Fruit fly (Drosophila melanogaster) whole organism, embryonic: ENCODE measurements around the gene Ugt36D1.

Experiments
- B-H2 ChIP-seq: fragments of 200-800 bp; sonication (Bioruptor generic); optimal IDR thresholded peaks from 2 replicates; lab custom pipeline; 2018; ENCODE audit warnings: missing biosample characterization, mild to moderate bottlenecking, missing genetic modification characterization
- CG10267 ChIP-seq: fragments of 200-800 bp; sonication (Bioruptor generic); optimal IDR thresholded peaks from 2 replicates; lab custom pipeline; 2018; ENCODE audit warnings: missing biosample characterization, mild to moderate bottlenecking, missing genetic modification characterization, moderate library complexity
- CG11560 ChIP-seq: fragments of 200-800 bp; sonication (Bioruptor generic); IDR thresholded peaks from 3 replicates; pipeline ENCODE4 v1.3.6; 2022; ENCODE audit warnings: missing biosample characterization, missing genetic modification characterization
- CG12219 ChIP-seq: fragments of 200-800 bp; sonication (Bioruptor generic); optimal IDR thresholded peaks from 3 replicates; lab custom pipeline; 2018; ENCODE audit warnings: missing biosample characterization, mild to moderate bottlenecking, missing genetic modification characterization
- CG12769 ChIP-seq: fragments of 200-800 bp; sonication (Bioruptor generic); optimal IDR thresholded peaks from 2 replicates; lab custom pipeline; 2019; ENCODE audit warnings: missing biosample characterization, mild to moderate bottlenecking, missing genetic modification characterization, moderate library complexity
- CG13287 ChIP-seq: fragments of 200-800 bp; sonication (Bioruptor generic); IDR thresholded peaks from 2 replicates; pipeline ENCODE4 v1.3.6; 2022; ENCODE audit warnings: missing biosample characterization, missing genetic modification characterization; ENCODE audit not compliant: partially characterized antibody
- CG14014 ChIP-seq: fragments of 200-800 bp; sonication (Bioruptor generic); IDR thresholded peaks from 2 replicates; pipeline ENCODE4 v1.3.6; 2022; ENCODE audit warnings: missing biosample characterization, missing genetic modification characterization
- CG15601 ChIP-seq: fragments of 200-800 bp; sonication (Bioruptor generic); optimal IDR thresholded peaks from 3 replicates; lab custom pipeline; 2019; ENCODE audit warnings: missing biosample characterization, mild to moderate bottlenecking, missing genetic modification characterization, moderate library complexity
- CG1603 ChIP-seq: fragments of 200-800 bp; sonication (Bioruptor generic); optimal IDR thresholded peaks from 2 replicates; lab custom pipeline; 2019; ENCODE audit warnings: missing biosample characterization, mild to moderate bottlenecking, missing genetic modification characterization, moderate library complexity
- CG17612 ChIP-seq: fragments of 200-800 bp; sonication (Bioruptor generic); IDR thresholded peaks from 2 replicates; pipeline ENCODE4 v1.3.6; 2022; ENCODE audit warnings: missing biosample characterization, missing genetic modification characterization
- CG2116 ChIP-seq: fragments of 200-800 bp; sonication (Bioruptor generic); optimal IDR thresholded peaks from 3 replicates; lab custom pipeline; 2018; ENCODE audit warnings: missing biosample characterization, mild to moderate bottlenecking, missing genetic modification characterization
- CG34224 ChIP-seq: fragments of 200-800 bp; sonication (Bioruptor generic); IDR thresholded peaks from 3 replicates; pipeline ENCODE4 v1.3.6; 2022; ENCODE audit warnings: missing biosample characterization, missing genetic modification characterization; ENCODE audit not compliant: partially characterized antibody
- CG4328 ChIP-seq: fragments of 200-800 bp; sonication (Bioruptor generic); optimal IDR thresholded peaks from 3 replicates; lab custom pipeline; 2017; ENCODE audit warnings: missing biosample characterization, missing genetic modification reagents, missing genetic modification characterization
- CG5245 ChIP-seq: fragments of 200-800 bp; sonication (Bioruptor generic); optimal IDR thresholded peaks from 3 replicates; lab custom pipeline; 2016; ENCODE audit warnings: missing biosample characterization, missing genetic modification characterization
- CG7357 ChIP-seq: fragments of 200-800 bp; sonication (Bioruptor generic); IDR thresholded peaks from 3 replicates; pipeline ENCODE4 v1.3.6; 2022; ENCODE audit warnings: missing biosample characterization, missing genetic modification characterization
- CG7839 ChIP-seq: fragments of 200-800 bp; sonication (Bioruptor generic); optimal IDR thresholded peaks from 3 replicates; lab custom pipeline; 2018; ENCODE audit warnings: missing biosample characterization, mild to moderate bottlenecking, missing genetic modification characterization, moderate library complexity
- CG9797 ChIP-seq: fragments of 200-800 bp; sonication (Bioruptor generic); optimal IDR thresholded peaks from 3 replicates; lab custom pipeline; 2018; ENCODE audit warnings: missing biosample characterization, mild to moderate bottlenecking, missing genetic modification characterization
- Camta ChIP-seq: fragments of 200-800 bp; sonication (Bioruptor generic); optimal IDR thresholded peaks from 2 replicates; lab custom pipeline; 2016; ENCODE audit warnings: missing biosample characterization, missing genetic modification characterization
- Chrac-16 ChIP-seq: fragments of 200-800 bp; sonication (Bioruptor generic); optimal IDR thresholded peaks from 3 replicates; lab custom pipeline; 2016; ENCODE audit warnings: missing biosample characterization, missing genetic modification characterization
- CoRest ChIP-seq: fragments of 200-800 bp; sonication (Bioruptor generic); optimal IDR thresholded peaks from 3 replicates; lab custom pipeline; 2018; ENCODE audit warnings: missing biosample characterization, mild to moderate bottlenecking, missing genetic modification characterization, moderate library complexity
- Ets97D ChIP-seq: fragments of 200-800 bp; sonication (Bioruptor generic); optimal IDR thresholded peaks from 3 replicates; lab custom pipeline; 2016; ENCODE audit warnings: missing biosample characterization, missing genetic modification characterization
- HLH54F ChIP-seq: fragments of 200-800 bp; sonication (Bioruptor generic); optimal IDR thresholded peaks from 3 replicates; lab custom pipeline; 2016; ENCODE audit warnings: missing biosample characterization, missing genetic modification characterization
- Hr78 ChIP-seq, 2 experiments: fragments of 200-800 bp in 1 of 2; fragments of >200 bp in 1 of 2; sonication (Bioruptor generic) in 1 of 2; optimal IDR thresholded peaks; 2 replicates each; lab custom pipeline; 2017 to 2019; ENCODE audit warnings: missing biosample characterization in 2 of 2, missing genetic modification characterization in 2 of 2, mild to moderate bottlenecking in 1 of 2, moderate library complexity in 1 of 2
- Jarid2 ChIP-seq: fragments of 200-800 bp; sonication (Bioruptor generic); optimal IDR thresholded peaks from 3 replicates; lab custom pipeline; 2017; ENCODE audit warnings: mild to moderate bottlenecking, missing biosample characterization, missing genetic modification reagents, missing genetic modification characterization
- Med ChIP-seq: fragments of 200-800 bp; sonication (Bioruptor generic); peaks from one replicate; lab custom pipeline; 2016; ENCODE audit warnings: missing biosample characterization, missing genetic modification characterization, mild to moderate bottlenecking, inconsistent platforms, moderate library complexity
- Nf-YC ChIP-seq: fragments of 200-800 bp; optimal IDR thresholded peaks from 3 replicates; lab custom pipeline; 2019; ENCODE audit warnings: missing biosample characterization, mild to moderate bottlenecking, missing genetic modification characterization, moderate library complexity
- Sin3A ChIP-seq: fragments of >200 bp; optimal IDR thresholded peaks from 2 replicates; lab custom pipeline; 2018
- Sox100B ChIP-seq: fragments of 200-800 bp; sonication (Bioruptor generic); optimal IDR thresholded peaks from 3 replicates; lab custom pipeline; 2018; ENCODE audit warnings: missing biosample characterization, mild to moderate bottlenecking, missing genetic modification characterization
- Stat92E ChIP-seq, 3 experiments: fragments of >200 bp in 2 of 3; fragments of 200-800 bp in 1 of 3; sonication (Bioruptor generic) in 1 of 3; optimal IDR thresholded peaks; 2 replicates each; lab custom pipeline; 2017 to 2019; ENCODE audit warnings: missing biosample characterization in 3 of 3, missing genetic modification characterization in 3 of 3, mild to moderate bottlenecking in 1 of 3, moderate library complexity in 1 of 3
- Xbp1 ChIP-seq: fragments of 200-800 bp; sonication (Bioruptor generic); optimal IDR thresholded peaks from 3 replicates; lab custom pipeline; 2016; ENCODE audit warnings: missing biosample characterization, mild to moderate bottlenecking, missing genetic modification characterization
- br ChIP-seq: fragments of >200 bp; optimal IDR thresholded peaks from 2 replicates; lab custom pipeline; 2017
- chif ChIP-seq, 2 experiments: fragments of 200-800 bp; sonication (Bioruptor generic); optimal IDR thresholded peaks; 3 replicates each; lab custom pipeline; 2016; ENCODE audit warnings: missing biosample characterization in 2 of 2, missing genetic modification characterization in 2 of 2
- corto ChIP-seq: fragments of 200-800 bp; sonication (Bioruptor generic); optimal IDR thresholded peaks from 2 replicates; lab custom pipeline; 2016; ENCODE audit warnings: missing biosample characterization, mild to moderate bottlenecking, missing genetic modification characterization, moderate library complexity
- crp ChIP-seq, 2 experiments: fragments of 200-800 bp; sonication (Bioruptor generic); optimal IDR thresholded peaks; 2 replicates in 1 of 2; 3 replicates in 1 of 2; lab custom pipeline; 2017; ENCODE audit warnings: missing biosample characterization in 2 of 2, missing genetic modification characterization in 2 of 2, mild to moderate bottlenecking in 1 of 2, moderate library complexity in 1 of 2
- dpn ChIP-seq, 2 experiments: fragments of 200-800 bp; sonication (Bioruptor generic); optimal IDR thresholded peaks; 3 replicates each; lab custom pipeline; 2016; ENCODE audit warnings: missing biosample characterization in 2 of 2, missing genetic modification characterization in 2 of 2
- fd96Cb ChIP-seq: fragments of 200-800 bp; sonication (Bioruptor generic); optimal IDR thresholded peaks from 2 replicates; lab custom pipeline; 2018; ENCODE audit warnings: missing biosample characterization, mild to moderate bottlenecking, missing genetic modification characterization, moderate library complexity
- her ChIP-seq: fragments of 200-800 bp; sonication (Bioruptor generic); optimal IDR thresholded peaks from 2 replicates; lab custom pipeline; 2016; ENCODE audit warnings: missing biosample characterization, missing genetic modification characterization
- kni ChIP-seq: fragments of 200-800 bp; sonication (Bioruptor generic); optimal IDR thresholded peaks from 3 replicates; lab custom pipeline; 2017; ENCODE audit warnings: mild to moderate bottlenecking, missing biosample characterization, missing genetic modification reagents, missing genetic modification characterization
- phol ChIP-seq: fragments of 200-800 bp; sonication (Bioruptor generic); optimal IDR thresholded peaks from 3 replicates; lab custom pipeline; 2018; ENCODE audit warnings: missing biosample characterization, mild to moderate bottlenecking, missing genetic modification characterization, moderate library complexity
- psq ChIP-seq: fragments of 200-800 bp; sonication (Bioruptor generic); optimal IDR thresholded peaks from 2 replicates; lab custom pipeline; 2017; ENCODE audit warnings: missing biosample characterization, missing genetic modification characterization
- row ChIP-seq: fragments of 200-800 bp; sonication (Bioruptor generic); IDR thresholded peaks from 3 replicates; pipeline ENCODE4 v1.3.6; 2022; ENCODE audit warnings: missing biosample characterization, missing genetic modification characterization
- sens-2 ChIP-seq: fragments of 200-800 bp; sonication (Bioruptor generic); IDR thresholded peaks from 2 replicates; pipeline ENCODE4 v1.3.6; 2022; ENCODE audit warnings: missing biosample characterization, missing genetic modification characterization
- sr ChIP-seq: fragments of 200-800 bp; sonication (Bioruptor generic); IDR thresholded peaks from 3 replicates; pipeline ENCODE4 v1.3.6; 2022; ENCODE audit warnings: missing biosample characterization, missing genetic modification characterization
- ttk ChIP-seq: fragments of 200-800 bp; sonication (Bioruptor generic); IDR thresholded peaks from 2 replicates; pipeline ENCODE4 v2.1.2; 2022; ENCODE audit warnings: missing biosample characterization, missing genetic modification characterization
- wdn ChIP-seq: fragments of 200-800 bp; sonication (Bioruptor generic); IDR thresholded peaks from 2 replicates; pipeline ENCODE4 v1.3.6; 2022; ENCODE audit warnings: missing biosample characterization, missing genetic modification characterization
- yki ChIP-seq: fragments of >200 bp; optimal IDR thresholded peaks from 3 replicates; lab custom pipeline; 2018
- zf30C ChIP-seq: fragments of 200-800 bp; sonication (Bioruptor generic); optimal IDR thresholded peaks from 3 replicates; lab custom pipeline; 2018; ENCODE audit warnings: missing biosample characterization, mild to moderate bottlenecking, missing genetic modification characterization
- zfh2 ChIP-seq: fragments of 200-800 bp; sonication (Bioruptor generic); optimal IDR thresholded peaks from 2 replicates; lab custom pipeline; 2016; ENCODE audit warnings: missing biosample characterization, missing genetic modification characterization

Ugt36D1 gene

dm6 chr2L:18858661-18859532, 35.5 kb downstream of the Ugt36D1 start, which contains the start of the genes CG10602 and mRpL13 (continued):
- TF ChIP-seq chif (GFP tag; optimal IDR thresholded peaks at IDR 0.05; lab: Kevin White, UChicago), result peak in 1 of 2 experiments; percentile 51
- peak; percentile 36 for TF ChIP-seq CG2116
- no peak for TF ChIP-seq kni
- peak; percentile 36; the same call in 1 of the 3 replicates for TF ChIP-seq row (GFP tag; lab: Robert Waterston, UW)
- peak; percentile 63 for TF ChIP-seq phol (tag; lab: Kevin White, UChicago)
- TF ChIP-seq Stat92E (GFP tag; optimal IDR thresholded peaks at IDR 0.05; lab: Kevin White, UChicago), result peak in 1 of 3 experiments; percentile 69
- TF ChIP-seq Ets97D (GFP tag; lab: Kevin White, UChicago), result peak; percentile 87
- TF ChIP-seq CG10267 (tag; lab: Kevin White, UChicago), result peak; percentile 61
- peak; percentile 31 for TF ChIP-seq Jarid2
- no peak for TF ChIP-seq Chrac-16
- peak; percentile 5 for TF ChIP-seq CG7839 (tag; lab: Kevin White, UChicago)
- peak; percentile 17 to 39 for TF ChIP-seq dpn (GFP tag; optimal IDR thresholded peaks at IDR 0.05; lab: Kevin White, UChicago)
- TF ChIP-seq CG14014, result no peak
- peak; percentile 9 for TF ChIP-seq B-H2 (GFP tag; lab: Kevin White, UChicago)
- peak; percentile 4 for TF ChIP-seq Sin3A (lab: Kevin White, UChicago)
- TF ChIP-seq wdn (GFP tag; lab: Robert Waterston, UW), result no peak
- TF ChIP-seq Sox100B (GFP tag; lab: Kevin White, UChicago), result no peak
- TF ChIP-seq CG4328 (GFP tag; lab: Kevin White, UChicago), result no peak
- TF ChIP-seq CoRest (tag; lab: Kevin White, UChicago), result peak; percentile 54
- peak; percentile 85 for TF ChIP-seq Med (GFP tag; lab: Kevin White, UChicago)
- no peak for TF ChIP-seq fd96Cb (tag; lab: Kevin White, UChicago)
- TF ChIP-seq sr (GFP tag; lab: Robert Waterston, UW), result no peak
- peak; percentile 37 for TF ChIP-seq CG12769 (tag; lab: Kevin White, UChicago)
- no peak for TF ChIP-seq ttk (GFP tag; lab: Robert Waterston, UW)
- no peak for TF ChIP-seq Camta
- no peak for TF ChIP-seq sens-2 (GFP tag; lab: Robert Waterston, UW)
- TF ChIP-seq Hr78 (GFP tag; optimal IDR thresholded peaks at IDR 0.05; lab: Kevin White, UChicago), result peak in 1 of 2 experiments; percentile 25
- no peak for TF ChIP-seq CG17612 (GFP tag; lab: Robert Waterston, UW)
- TF ChIP-seq yki (lab: Kevin White, UChicago), result peak; percentile 46
- TF ChIP-seq zf30C (GFP tag; lab: Kevin White, UChicago), result no peak
- no peak for TF ChIP-seq CG7357 (GFP tag; lab: Robert Waterston, UW)
- no peak for TF ChIP-seq corto (GFP tag; lab: Kevin White, UChicago)
- TF ChIP-seq psq (GFP tag; lab: Kevin White, UChicago), result no peak
- peak in 1 of 2 experiments; percentile 86 for TF ChIP-seq crp (GFP tag; optimal IDR thresholded peaks at IDR 0.05; lab: Kevin White, UChicago)
- 0 out of 3 replicates have a peak, but pooled peaks have one; percentile 23 for TF ChIP-seq CG34224 (GFP tag; lab: Robert Waterston, UW)
- no peak for TF ChIP-seq CG5245 (GFP tag; lab: Kevin White, UChicago)
- TF ChIP-seq CG9797 (GFP tag; lab: Kevin White, UChicago), result peak; percentile 81
- TF ChIP-seq her, result peak; percentile 27
- TF ChIP-seq Xbp1 (GFP tag; lab: Kevin White, UChicago), result peak; percentile 24
- TF ChIP-seq CG11560 (tag; lab: Robert Waterston, UW), result peak; percentile 49; the same call in 2 of the 3 replicates
- peak; percentile 81 for TF ChIP-seq CG1603 (tag; lab: Kevin White, UChicago)
- TF ChIP-seq CG13287 (GFP tag; lab: Robert Waterston, UW), result peak; percentile 36; the same call in 1 of the 2 replicates
- peak; percentile 31 for TF ChIP-seq HLH54F (GFP tag; lab: Kevin White, UChicago)
- no peak for TF ChIP-seq br (lab: Kevin White, UChicago)
- peak; percentile 39 for TF ChIP-seq zfh2 (GFP tag; lab: Kevin White, UChicago)
- TF ChIP-seq Nf-YC (tag; lab: Kevin White, UChicago), result peak; percentile 45
- no peak for TF ChIP-seq CG12219 (GFP tag; lab: Kevin White, UChicago)
- TF ChIP-seq CG15601 (tag; lab: Kevin White, UChicago), result peak; percentile 53
